Fruit fly (Drosophila melanogaster) whole organism, larva: Measurements from ENCODE around the gene nonC.
A peak's percentile ranks its signal among the peaks of the same experiment; 100 is the strongest.

Source experiments
- noc ChIP-seq: fragments of 200-800 bp; sonication (Bioruptor generic); optimal IDR thresholded peaks from 3 replicates; lab custom pipeline; 2019; ENCODE audit warnings: missing biosample characterization, mild to moderate bottlenecking, missing genetic modification characterization, moderate library complexity

nonC gene

dm6 chrX:6855366-6856200, 31.3 kb downstream of the nonC start:
- TF ChIP-seq noc (tag; lab: Kevin White, UChicago) = peak; percentile 70

- TF ChIP-seq noc (tag; lab: Kevin White, UChicago) = peak; percentile 53
These were observed 32.2 kb downstream of the nonC start for dm6 chrX:6856332-6856995.

dm6 chrX:6857269-6857668, 33.0 kb downstream of the nonC start:
- TF ChIP-seq noc (tag; lab: Kevin White, UChicago) = no peak

dm6 chrX:6857693-6858092, 33.4 kb downstream of the nonC start:
- TF ChIP-seq noc (tag; lab: Kevin White, UChicago) = no peak

dm6 chrX:6859245-6859644, 34.9 kb downstream of the nonC start:
- TF ChIP-seq noc (tag; lab: Kevin White, UChicago) = no peak

- TF ChIP-seq noc (tag; lab: Kevin White, UChicago) = peak; percentile 71
These were observed 35.6 kb downstream of the nonC start for dm6 chrX:6859756-6860412.

dm6 chrX:6860413-6861089, 36.3 kb downstream of the nonC start:
- TF ChIP-seq noc (tag; lab: Kevin White, UChicago) = no peak

dm6 chrX:6861523-6862077, 37.3 kb downstream of the nonC start:
- TF ChIP-seq noc (tag; lab: Kevin White, UChicago) = peak; percentile 81

dm6 chrX:6862521-6863288, 38.4 kb downstream of the nonC start:
- no peak for TF ChIP-seq noc (tag; lab: Kevin White, UChicago)

dm6 chrX:6863289-6863938, 39.1 kb downstream of the nonC start, which contains the start of gene CG43736:
Gene CG43736 (plus strand): TSS chrX:6863888.
- peak; percentile 97 for TF ChIP-seq noc (tag; lab: Kevin White, UChicago)

dm6 chrX:6865039-6865438, 40.7 kb downstream of the nonC start:
- no peak for TF ChIP-seq noc (tag; lab: Kevin White, UChicago)

- no peak for TF ChIP-seq noc (tag; lab: Kevin White, UChicago)
These were observed 41.7 kb downstream of the nonC start for dm6 chrX:6866040-6866439.

dm6 chrX:6866764-6867163, 42.5 kb downstream of the nonC start:
- TF ChIP-seq noc (tag; lab: Kevin White, UChicago) = no peak
